Worm (Caenorhabditis elegans) whole organism, early embryonic: Measurements from ENCODE around the gene lin-42.

ENCODE experiments used
- B0310.2 ChIP-seq: sonication (generic microtip); optimal IDR thresholded peaks from 2 replicates; lab custom pipeline; 2016; ENCODE audit warnings: mild to moderate bottlenecking, missing genetic modification characterization, missing compliant biosample characterization
- F13C5.2 ChIP-seq: sonication (generic microtip); optimal IDR thresholded peaks from 2 replicates; lab custom pipeline; 2017; ENCODE audit warnings: mild to moderate bottlenecking, missing genetic modification characterization, inconsistent platforms, missing compliant biosample characterization
- ama-1 ChIP-seq: fragments of 150-350 bp; optimal IDR thresholded peaks from 2 replicates; lab custom pipeline; 2014
- ceh-13 ChIP-seq: fragments of 200-800 bp; sonication (Bioruptor generic); optimal IDR thresholded peaks from 2 replicates; lab custom pipeline; 2018; ENCODE audit warnings: mild to moderate bottlenecking, missing genetic modification characterization, missing compliant biosample characterization
- ceh-36 ChIP-seq: sonication (generic microtip); optimal IDR thresholded peaks from 2 replicates; lab custom pipeline; 2016; ENCODE audit warnings: missing genetic modification characterization, inconsistent platforms, missing compliant biosample characterization
- ets-7 ChIP-seq: sonication (generic microtip); optimal IDR thresholded peaks from 2 replicates; lab custom pipeline; 2016; ENCODE audit warnings: missing genotype, missing genetic modification characterization, missing compliant biosample characterization
- flt-1 ChIP-seq: fragments of 200-800 bp; sonication (Bioruptor generic); IDR thresholded peaks from 2 replicates; pipeline ENCODE4 v1.3.6; 2022; ENCODE audit warnings: missing genetic modification characterization, missing compliant biosample characterization
- hmbx-1 ChIP-seq: sonication (generic microtip); optimal IDR thresholded peaks from 2 replicates; lab custom pipeline; 2016; ENCODE audit warnings: mild to moderate bottlenecking, missing genetic modification characterization, missing compliant biosample characterization
- pes-1 ChIP-seq: fragments of 200-800 bp; sonication (Bioruptor generic); IDR thresholded peaks from 2 replicates; pipeline ENCODE4 v1.3.6; 2022; ENCODE audit warnings: missing genetic modification reagents, missing genetic modification characterization, missing compliant biosample characterization
- tra-4 ChIP-seq: sonication (generic microtip); optimal IDR thresholded peaks from 2 replicates; lab custom pipeline; 2017; ENCODE audit warnings: missing genetic modification characterization, missing compliant biosample characterization

- no peak for TF ChIP-seq ama-1 (lab: Kevin White, UChicago)
- no peak for TF ChIP-seq flt-1
- TF ChIP-seq B0310.2 (tag; lab: Kevin White, UChicago): no peak
- no peak for TF ChIP-seq ceh-13 (GFP tag; lab: Kevin White, UChicago)
- TF ChIP-seq hmbx-1 (tag; lab: Kevin White, UChicago): no peak
- no peak for TF ChIP-seq ets-7 (tag; lab: Kevin White, UChicago)
- TF ChIP-seq F13C5.2 (tag; lab: Kevin White, UChicago): no peak
- TF ChIP-seq pes-1: no peak
- no peak for TF ChIP-seq tra-4 (tag; lab: Kevin White, UChicago)
- no peak for TF ChIP-seq ceh-36 (tag; lab: Kevin White, UChicago)
Measured at ce11 chrII:1258634-1259033, 6.5 kb upstream of the lin-42 start, which contains the start of gene clpr-2.
